Fruit fly (Drosophila melanogaster): Measurements from ENCODE around the gene CG18731.

Gene CG18731

dm6 chr3R:29763154-29763553 is 38.3 kb downstream of the CG18731 start (continued):
- TF ChIP-seq CG17359 (tag; optimal IDR thresholded peaks at IDR 0.05) (peak; percentile 40), CG11696 (GFP tag; IDR thresholded peaks at IDR 0.05) (no peak), CG10147 (GFP tag; optimal IDR thresholded peaks at IDR 0.05) (no peak), CG17186 (GFP tag; optimal IDR thresholded peaks at IDR 0.05) (no peak), CG2712 (tag; optimal IDR thresholded peaks at IDR 0.05) (peak; percentile 42), jigr1 (GFP tag; IDR thresholded peaks at IDR 0.05) (no peak), fd64A (GFP tag; optimal IDR thresholded peaks at IDR 0.05) (no peak), shn (GFP tag; optimal IDR thresholded peaks at IDR 0.05) (no peak), unpg (GFP tag; optimal IDR thresholded peaks at IDR 0.05) (peak; percentile 44), CG10366 (GFP tag; IDR thresholded peaks at IDR 0.05) (no peak), CG16779 (GFP tag; IDR thresholded peaks at IDR 0.05) (no peak), CG1603 (tag; optimal IDR thresholded peaks at IDR 0.05) (peak; percentile 55), CG43689 (GFP tag; IDR thresholded peaks at IDR 0.05) (0 out of 2 replicates have a peak, but pooled peaks have one; percentile 18), Ssrp (tag; optimal IDR thresholded peaks at IDR 0.05) (peak; percentile 8), CG18262 (tag; optimal IDR thresholded peaks at IDR 0.05) (peak; percentile 7), CG34422 (GFP tag; IDR thresholded peaks at IDR 0.05) (no peak), twi (tag; optimal IDR thresholded peaks at IDR 0.05) (no peak), vvl (GFP tag; IDR thresholded peaks at IDR 0.05) (peak; percentile 57; the same call in 1 of the 2 replicates), wek (GFP tag; optimal IDR thresholded peaks at IDR 0.05) (no peak), CG30431 (GFP tag; optimal IDR thresholded peaks at IDR 0.05) (peak; percentile 15), CG17568 (GFP tag; optimal IDR thresholded peaks at IDR 0.05) (no peak), CG12391 (tag; optimal IDR thresholded peaks at IDR 0.05) (peak; percentile 13), CG13894 (tag; optimal IDR thresholded peaks at IDR 0.05) (no peak), exex (tag; optimal IDR thresholded peaks at IDR 0.05) (no peak), gsb-n (tag; optimal IDR thresholded peaks at IDR 0.05) (no peak), lbe (GFP tag; optimal IDR thresholded peaks at IDR 0.05) (peak; percentile 98), amos (GFP tag; IDR thresholded peaks at IDR 0.05; ENCODE audit: partially characterized antibody) (no peak), CG4360 (GFP tag; IDR thresholded peaks at IDR 0.05) (no peak), zfh1 (GFP tag; IDR thresholded peaks at IDR 0.05) (no peak), tx (GFP tag; optimal IDR thresholded peaks at IDR 0.05) (peak; percentile 5), tgo (GFP tag; IDR thresholded peaks at IDR 0.05) (peak; percentile 37; the same call in 1 of the 3 replicates), CG14710 (tag; optimal IDR thresholded peaks at IDR 0.05) (peak; percentile 23), row (GFP tag; IDR thresholded peaks at IDR 0.05) (peak; percentile 55), NfI (GFP tag; optimal IDR thresholded peaks at IDR 0.05) (peak; percentile 16), CG11723 (GFP tag; optimal IDR thresholded peaks at IDR 0.05) (no peak), fu2 (GFP tag; optimal IDR thresholded peaks at IDR 0.05) (no peak), phol (tag; optimal IDR thresholded peaks at IDR 0.05) (peak; percentile 45), CG3995 (GFP tag; optimal IDR thresholded peaks at IDR 0.05) (no peak), Deaf1 (tag; optimal IDR thresholded peaks at IDR 0.05) (no peak), CG12104 (GFP tag; optimal IDR thresholded peaks at IDR 0.05) (no peak), CG10959 (GFP tag; IDR thresholded peaks at IDR 0.05) (no peak), sna (GFP tag; IDR thresholded peaks at IDR 0.05; ENCODE audit: partially characterized antibody) (no peak), mam (GFP tag; optimal IDR thresholded peaks at IDR 0.05) (peak; percentile 23), CG18619 (GFP tag; optimal IDR thresholded peaks at IDR 0.05) (no peak), ems (GFP tag; optimal IDR thresholded peaks at IDR 0.05) (no peak), B-H1 (GFP tag; IDR thresholded peaks at IDR 0.05) (no peak), Chrac-16 (GFP tag; optimal IDR thresholded peaks at IDR 0.05) (peak; percentile 26), CG12942 (GFP tag; optimal IDR thresholded peaks at IDR 0.05) (no peak), pum (GFP tag; optimal IDR thresholded peaks at IDR 0.05) (peak; percentile 6), CG4328 (GFP tag; optimal IDR thresholded peaks at IDR 0.05) (no peak), CG11456 (GFP tag; IDR thresholded peaks at IDR 0.05) (no peak), ttk (GFP tag; IDR thresholded peaks at IDR 0.05) (no peak)

All from whole organism, embryonic.